Worm (Caenorhabditis elegans): Measurements from ENCODE around the gene Y32H12A.6.

DNA sequence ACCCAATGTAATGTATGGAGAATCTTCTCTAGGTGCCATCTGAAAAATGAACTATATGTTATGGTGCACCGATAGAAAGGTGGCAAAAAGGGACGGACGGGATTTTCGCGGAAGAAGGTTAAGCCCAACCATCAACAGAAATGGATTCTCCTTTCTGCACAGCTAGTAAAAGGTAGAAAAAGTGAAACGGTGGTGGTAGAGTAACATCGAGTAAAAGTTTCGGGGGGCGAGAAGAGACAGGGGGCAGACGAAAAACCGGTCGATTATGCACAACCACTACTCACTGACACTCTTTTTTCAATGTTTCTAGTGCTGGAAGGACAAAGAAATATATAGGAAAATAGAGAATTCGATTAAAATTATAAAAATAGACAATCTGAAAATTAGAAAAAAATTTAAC, 37.6 kb upstream of the Y32H12A.6 start:
- TF ChIP-seq ceh-45 (GFP tag; IDR thresholded peaks at IDR 0.05) (no peak), Y22D7AL.16 (tag; optimal IDR thresholded peaks at IDR 0.05) (no peak), ceh-2 (tag; optimal IDR thresholded peaks at IDR 0.05) (no peak), ztf-16 (tag; optimal IDR thresholded peaks at IDR 0.05) (no peak), lin-11 (tag; optimal IDR thresholded peaks at IDR 0.05) (no peak), nhr-11 (tag; optimal IDR thresholded peaks at IDR 0.05) (no peak), hlh-30 (tag; optimal IDR thresholded peaks at IDR 0.05; ENCODE audit: insufficient read depth) (no peak), ref-2 (tag; optimal IDR thresholded peaks at IDR 0.05) (no peak), nfya-1 (tag; optimal IDR thresholded peaks at IDR 0.05) (no peak), ceh-6 (GFP tag; optimal IDR thresholded peaks at IDR 0.05) (no peak)

Measured in whole organism, late embryonic.